Worm (Caenorhabditis elegans) whole organism, L1 larva: ENCODE data around the gene prp-6.

Source experiments
- dpl-1 ChIP-seq, 3 experiments: fragments of 150-350 bp in 2 of 3; sonication (generic microtip) in 1 of 3; optimal IDR thresholded peaks; 2 replicates each; lab custom pipeline; 2014 to 2017; ENCODE audit warnings: missing biosample characterization in 3 of 3, missing genetic modification characterization in 3 of 3, missing genetic modification reagents in 3 of 3
- jun-1 ChIP-seq: fragments of 150-350 bp; optimal IDR thresholded peaks from 2 replicates; lab custom pipeline; 2014; ENCODE audit warnings: missing biosample characterization, missing genetic modification reagents, missing genetic modification characterization
- mef-2 ChIP-seq: fragments of 150-350 bp; optimal IDR thresholded peaks from 2 replicates; lab custom pipeline; 2014; ENCODE audit warnings: missing biosample characterization, missing genetic modification characterization
- nhr-11 ChIP-seq: fragments of 150-350 bp; optimal IDR thresholded peaks from 2 replicates; lab custom pipeline; 2014; ENCODE audit warnings: missing biosample characterization, missing genetic modification characterization

DNA sequence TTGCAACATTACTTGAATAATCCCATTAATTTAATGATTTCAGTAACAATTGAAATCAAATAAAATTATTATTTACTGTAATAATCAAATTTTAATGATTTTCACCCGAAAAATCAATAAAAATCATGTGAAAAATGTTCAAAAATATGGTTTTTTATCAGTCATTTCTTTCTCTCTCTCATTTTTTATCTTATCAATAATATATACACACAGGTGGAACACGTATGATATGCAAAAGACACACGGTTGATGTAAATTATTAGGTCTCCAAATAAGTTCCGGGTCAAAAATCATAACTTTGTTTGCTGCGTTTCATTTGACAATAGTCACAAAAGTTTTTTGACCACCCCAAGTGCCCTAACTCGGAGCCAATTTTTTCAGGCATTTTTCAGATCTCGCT is 44.1 kb upstream of the prp-6 start:
- no peak for TF ChIP-seq nhr-11
- no peak for TF ChIP-seq jun-1 (tag; lab: Kevin White, UChicago)
- TF ChIP-seq dpl-1 (GFP tag; optimal IDR thresholded peaks at IDR 0.05; lab: Kevin White, UChicago) = no peak
- TF ChIP-seq mef-2 = no peak
